Worm (Caenorhabditis elegans): ENCODE data around the gene R09E10.8.

- no peak for TF ChIP-seq mdl-1 (tag; optimal IDR thresholded peaks at IDR 0.05)
- no peak for TF ChIP-seq ztf-4 (tag; optimal IDR thresholded peaks at IDR 0.05)
- TF ChIP-seq nhr-11 (tag; optimal IDR thresholded peaks at IDR 0.05) = no peak
- no peak for TF ChIP-seq nhr-12 (tag; optimal IDR thresholded peaks at IDR 0.05)
- no peak for TF ChIP-seq ztf-11 (tag; optimal IDR thresholded peaks at IDR 0.05)
- TF ChIP-seq pha-4 (tag; optimal IDR thresholded peaks at IDR 0.05) = no peak
Measured at ce11 chrIV:10275050-10275449, 35.2 kb downstream of the R09E10.8 start.
